Fruit fly (Drosophila melanogaster): ENCODE results near the gene Marf.

The Marf gene

dm6 chrX:6343323-6343722, 22.4 kb upstream of the Marf start:
- TF ChIP-seq foxo (GFP tag; optimal IDR thresholded peaks at IDR 0.05) = peak in 1 of 2 experiments; percentile 58
- peak; percentile 30 for TF ChIP-seq h (GFP tag; optimal IDR thresholded peaks at IDR 0.05)
- TF ChIP-seq rgr (GFP tag; optimal IDR thresholded peaks at IDR 0.05) = no peak
- TF ChIP-seq Abd-B (GFP tag; optimal IDR thresholded peaks at IDR 0.05) = no peak
- peak; percentile 22 for TF ChIP-seq OdsH (GFP tag; optimal IDR thresholded peaks at IDR 0.05)
- TF ChIP-seq sage (GFP tag; optimal IDR thresholded peaks at IDR 0.05) = peak; percentile 40
- peak; percentile 33 for TF ChIP-seq HLH106 (tag; optimal IDR thresholded peaks at IDR 0.05)

- TF ChIP-seq Jra (GFP tag; optimal IDR thresholded peaks at IDR 0.05) (peak; percentile 90), dmrt93B (GFP tag; optimal IDR thresholded peaks at IDR 0.05) (peak; percentile 76), br (GFP tag; optimal IDR thresholded peaks at IDR 0.05) (peak; percentile 94), N (GFP tag; optimal IDR thresholded peaks at IDR 0.05) (no peak), dsf (GFP tag; optimal IDR thresholded peaks at IDR 0.05; ENCODE audit: borderline replicate concordance) (peak; percentile 79), HLH106 (tag; optimal IDR thresholded peaks at IDR 0.05) (peak; percentile 80), lola (GFP tag; optimal IDR thresholded peaks at IDR 0.05) (no peak), fru (GFP tag; optimal IDR thresholded peaks at IDR 0.05) (peak; percentile 95), Hr78 (GFP tag; optimal IDR thresholded peaks at IDR 0.05) (no peak), foxo (GFP tag; optimal IDR thresholded peaks at IDR 0.05) (peak; percentile 75 to 92), jim (GFP tag; optimal IDR thresholded peaks at IDR 0.05) (peak; percentile 33), rgr (GFP tag; optimal IDR thresholded peaks at IDR 0.05) (peak; percentile 94), sage (GFP tag; optimal IDR thresholded peaks at IDR 0.05) (peak; percentile 91), Sp1 (GFP tag; optimal IDR thresholded peaks at IDR 0.05) (peak; percentile 84), Rel (GFP tag; optimal IDR thresholded peaks at IDR 0.05) (peak; percentile 86), Rel (tag; optimal IDR thresholded peaks at IDR 0.05) (peak; percentile 64), OdsH (GFP tag; optimal IDR thresholded peaks at IDR 0.05) (peak; percentile 91), Mio (GFP tag; optimal IDR thresholded peaks at IDR 0.05) (peak; percentile 37), CrebA (GFP tag; optimal IDR thresholded peaks at IDR 0.05; ENCODE audit: borderline replicate concordance) (no peak), brk (GFP tag; optimal IDR thresholded peaks at IDR 0.05) (peak; percentile 82), Hr83 (GFP tag; optimal IDR thresholded peaks at IDR 0.05; ENCODE audit: poor library complexity, severe bottlenecking) (peak; percentile 19), Dif (GFP tag; optimal IDR thresholded peaks at IDR 0.05; ENCODE audit: partially characterized antibody) (peak; percentile 81), CG9705 (GFP tag; optimal IDR thresholded peaks at IDR 0.05) (peak; percentile 52), Myc (optimal IDR thresholded peaks at IDR 0.05) (no peak), Vsx2 (GFP tag; optimal IDR thresholded peaks at IDR 0.05; ENCODE audit: partially characterized antibody) (peak; percentile 43), sv (GFP tag; optimal IDR thresholded peaks at IDR 0.05) (no peak), woc (GFP tag; optimal IDR thresholded peaks at IDR 0.05) (peak; percentile 95), Dfd (GFP tag; optimal IDR thresholded peaks at IDR 0.05) (no peak), h (GFP tag; optimal IDR thresholded peaks at IDR 0.05) (peak; percentile 96), usp (GFP tag; optimal IDR thresholded peaks at IDR 0.05) (no peak), ey (GFP tag; optimal IDR thresholded peaks at IDR 0.05) (peak; percentile 94), tai (GFP tag; optimal IDR thresholded peaks at IDR 0.05) (peak; percentile 77), pan (optimal IDR thresholded peaks at IDR 0.05) (no peak), dl (GFP tag; optimal IDR thresholded peaks at IDR 0.05; ENCODE audit: insufficient read depth in 1 of 2, partially characterized antibody in 2 of 2) (peak; percentile 50 to 60), GATAd (GFP tag; optimal IDR thresholded peaks at IDR 0.05) (peak; percentile 73), psq (GFP tag; optimal IDR thresholded peaks at IDR 0.05) (peak; percentile 95), Abd-B (GFP tag; optimal IDR thresholded peaks at IDR 0.05) (no peak), Hnf4 (GFP tag; optimal IDR thresholded peaks at IDR 0.05) (peak; percentile 91), CG32264 (GFP tag; optimal IDR thresholded peaks at IDR 0.05) (peak; percentile 90)
Observed at dm6 chrX:6343786-6344537, 21.8 kb upstream of the Marf start.

All from whole organism, wandering third instar larva.